Fruit fly (Drosophila melanogaster): ENCODE results near the gene Sema1a.

The Sema1a gene

DNA sequence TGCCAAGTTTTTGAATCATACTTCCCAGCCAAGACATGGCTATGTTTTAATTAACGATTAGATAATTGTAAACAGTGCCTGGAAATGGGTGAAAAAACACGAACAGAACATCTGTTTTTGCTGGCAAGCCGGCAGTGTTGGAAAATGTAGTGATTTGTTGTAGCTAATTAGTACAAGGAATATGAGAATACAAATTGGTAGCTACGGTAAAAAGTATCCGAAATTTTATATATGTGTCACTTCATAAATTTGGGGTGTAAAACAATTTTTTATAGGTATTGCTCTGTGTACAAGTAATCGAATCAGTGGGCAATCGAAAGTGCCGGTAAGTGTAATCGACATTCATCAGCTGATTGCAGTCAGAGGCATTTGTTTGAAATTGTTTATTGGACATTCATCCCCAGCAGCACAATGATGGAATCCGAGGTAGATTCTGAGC is 24.7 kb upstream of the Sema1a start, which contains the start of the genes mRpL51 and Uba4 (continued):
- TF ChIP-seq CG13123 (GFP tag; optimal IDR thresholded peaks at IDR 0.05) (peak; percentile 6), trem (tag; optimal IDR thresholded peaks at IDR 0.05) (peak; percentile 78), Optix (GFP tag; IDR thresholded peaks at IDR 0.05) (no peak), CG33557 (GFP tag; optimal IDR thresholded peaks at IDR 0.05) (no peak), CG14441 (GFP tag; IDR thresholded peaks at IDR 0.05) (no peak), Ets65A (GFP tag) (no peak), wdn (GFP tag; IDR thresholded peaks at IDR 0.05) (no peak), Dfd (GFP tag; optimal IDR thresholded peaks at IDR 0.05) (no peak), Myb (GFP tag; optimal IDR thresholded peaks at IDR 0.05) (peak; percentile 48), CG3407 (GFP tag; optimal IDR thresholded peaks at IDR 0.05) (no peak), ssp (GFP tag; IDR thresholded peaks at IDR 0.05) (no peak), lola (GFP tag; optimal IDR thresholded peaks at IDR 0.05) (no peak), CG11456 (GFP tag; IDR thresholded peaks at IDR 0.05) (no peak), Atf-2 (GFP tag; optimal IDR thresholded peaks at IDR 0.05) (no peak), CoRest (tag; optimal IDR thresholded peaks at IDR 0.05) (no peak), Pdp1 (GFP tag; optimal IDR thresholded peaks at IDR 0.05) (peak; percentile 37 to 89), ems (GFP tag; optimal IDR thresholded peaks at IDR 0.05) (peak; percentile 27), CG17829 (tag; optimal IDR thresholded peaks at IDR 0.05) (peak; percentile 38), ase (GFP tag; IDR thresholded peaks at IDR 0.05) (no peak), CG8388 (GFP tag; optimal IDR thresholded peaks at IDR 0.05) (peak; percentile 26), CG15011 (GFP tag; optimal IDR thresholded peaks at IDR 0.05) (no peak), CG17359 (tag; optimal IDR thresholded peaks at IDR 0.05) (no peak), CG8924 (tag; optimal IDR thresholded peaks at IDR 0.05) (peak; percentile 9), Abd-B (GFP tag; optimal IDR thresholded peaks at IDR 0.05) (no peak), CG14860 (GFP tag; IDR thresholded peaks at IDR 0.05; ENCODE audit: partially characterized antibody) (0 out of 3 replicates have a peak, but pooled peaks have one; percentile 52), Dek (tag; optimal IDR thresholded peaks at IDR 0.05) (no peak), Hey (tag; optimal IDR thresholded peaks at IDR 0.05) (no peak), chn (GFP tag; optimal IDR thresholded peaks at IDR 0.05) (peak; percentile 26), row (GFP tag; IDR thresholded peaks at IDR 0.05) (peak; percentile 39; the same call in 1 of the 3 replicates), CG8359 (GFP tag; optimal IDR thresholded peaks at IDR 0.05; ENCODE audit: borderline replicate concordance) (no peak), CG3995 (GFP tag; optimal IDR thresholded peaks at IDR 0.05) (peak; percentile 79), CG14014 (GFP tag; IDR thresholded peaks at IDR 0.05) (no peak), HLH54F (GFP tag; optimal IDR thresholded peaks at IDR 0.05) (peak; percentile 51), da (GFP tag; optimal IDR thresholded peaks at IDR 0.05) (peak; percentile 23), Ets97D (GFP tag; optimal IDR thresholded peaks at IDR 0.05) (peak; percentile 47), B-H2 (GFP tag; optimal IDR thresholded peaks at IDR 0.05) (peak; percentile 39), D19A (tag; optimal IDR thresholded peaks at IDR 0.05) (no peak), CG5245 (GFP tag; optimal IDR thresholded peaks at IDR 0.05) (peak; percentile 22), bab2 (GFP tag; optimal IDR thresholded peaks at IDR 0.05) (peak; percentile 51), ro (GFP tag; IDR thresholded peaks at IDR 0.05) (no peak), CG10147 (GFP tag; optimal IDR thresholded peaks at IDR 0.05) (peak; percentile 6), CG12219 (GFP tag; optimal IDR thresholded peaks at IDR 0.05) (no peak), CG15696 (tag; optimal IDR thresholded peaks at IDR 0.05) (no peak), CG1792 (GFP tag; optimal IDR thresholded peaks at IDR 0.05) (no peak), CG14710 (tag; optimal IDR thresholded peaks at IDR 0.05) (peak; percentile 72), Dref (GFP tag; IDR thresholded peaks at IDR 0.05) (peak; percentile 62), Kr (GFP tag; optimal IDR thresholded peaks at IDR 0.05) (no peak), Rfx (GFP tag; IDR thresholded peaks at IDR 0.05) (no peak), CG4820 (GFP tag; optimal IDR thresholded peaks at IDR 0.05) (peak; percentile 0), az2 (GFP tag; optimal IDR thresholded peaks at IDR 0.05) (peak; percentile 31), CG6654 (GFP tag; optimal IDR thresholded peaks at IDR 0.05) (no peak)

Measured in whole organism, embryonic.